Worm (Caenorhabditis elegans): ENCODE data around the gene Y60C6A.3.

ce11 chrV:4787836-4788235 is 2.2 kb downstream of the Y60C6A.3 start:
- TF ChIP-seq rnt-1 (tag; optimal IDR thresholded peaks at IDR 0.05) (no peak), pag-3 (tag; optimal IDR thresholded peaks at IDR 0.05; ENCODE audit: borderline replicate concordance) (no peak), mec-3 (tag; optimal IDR thresholded peaks at IDR 0.05; ENCODE audit: borderline replicate concordance) (no peak), K02D7.2 (tag; optimal IDR thresholded peaks at IDR 0.05) (no peak), ceh-9 (tag; optimal IDR thresholded peaks at IDR 0.05) (no peak), ceh-6 (GFP tag; optimal IDR thresholded peaks at IDR 0.05) (no peak), sdc-2 (tag; optimal IDR thresholded peaks at IDR 0.05) (no peak), ceh-30 (tag; optimal IDR thresholded peaks at IDR 0.05) (no peak), ets-4 (tag; optimal IDR thresholded peaks at IDR 0.05) (no peak), ahr-1 (tag; optimal IDR thresholded peaks at IDR 0.05) (no peak), madf-2 (tag; optimal IDR thresholded peaks at IDR 0.05) (no peak)
